Worm (Caenorhabditis elegans) whole organism, L1 larva: ENCODE measurements around the gene hpo-7.

ENCODE experiments used
- grh-1 ChIP-seq: fragments of 200-800 bp; sonication (Bioruptor generic); IDR thresholded peaks from 2 replicates; pipeline ENCODE4 v1.3.6; 2022; ENCODE audit warnings: missing genetic modification reagents, missing genetic modification characterization, missing compliant biosample characterization
- lin-39 ChIP-seq: fragments of 150-350 bp; optimal IDR thresholded peaks from 2 replicates; lab custom pipeline; 2014; ENCODE audit warnings: missing biosample characterization, missing genetic modification reagents, missing genetic modification characterization
- lir-3 ChIP-seq: sonication (generic microtip); optimal IDR thresholded peaks from 2 replicates; lab custom pipeline; 2016; ENCODE audit warnings: mild to moderate bottlenecking, missing genetic modification characterization, moderate library complexity, missing compliant biosample characterization; ENCODE audit not compliant: poor library complexity
- nhr-28 ChIP-seq: fragments of 150-350 bp; optimal IDR thresholded peaks from 2 replicates; lab custom pipeline; 2014; ENCODE audit warnings: missing biosample characterization, missing genetic modification characterization

ce11 chrII:2177735-2178134 lies 42.2 kb upstream of the hpo-7 start:
- TF ChIP-seq nhr-28 (no peak), lin-39 (tag; lab: Kevin White, UChicago) (no peak), grh-1 (GFP tag; lab: Robert Waterston, UW) (no peak), lir-3 (tag; lab: Kevin White, UChicago) (no peak)
